Worm (Caenorhabditis elegans) whole organism, young adult: ENCODE measurements around the gene B0464.6.

Source experiments
- B0261.1 ChIP-seq: sonication (generic microtip); optimal IDR thresholded peaks from 2 replicates; lab custom pipeline; 2016; ENCODE audit warnings: mild to moderate bottlenecking, missing genetic modification characterization, moderate library complexity, missing compliant biosample characterization
- C06A6.2 ChIP-seq: fragments of 200-800 bp; sonication (Bioruptor generic); conservative IDR thresholded peaks from 2 replicates; pipeline ENCODE4 v1.3.6; 2022; ENCODE audit warnings: missing genetic modification characterization, missing compliant biosample characterization
- C17E4.6 ChIP-seq: fragments of 200-800 bp; sonication (Bioruptor generic); IDR thresholded peaks from 2 replicates; pipeline ENCODE4 v1.3.6; 2022; ENCODE audit warnings: missing genetic modification reagents, missing genetic modification characterization, missing compliant biosample characterization
- F23B12.7 ChIP-seq: sonication (generic microtip); optimal IDR thresholded peaks from 2 replicates; lab custom pipeline; 2017; ENCODE audit warnings: missing genetic modification characterization, mild to moderate bottlenecking, missing compliant biosample characterization, antibody characterized with exemption, moderate library complexity; ENCODE audit not compliant: insufficient read depth
- F33H1.4 ChIP-seq: fragments of 200-800 bp; sonication (Bioruptor generic); IDR thresholded peaks from 2 replicates; pipeline ENCODE4 v1.3.6; 2022; ENCODE audit warnings: missing genetic modification reagents, missing genetic modification characterization, missing compliant biosample characterization
- F39B2.1 ChIP-seq: fragments of 200-800 bp; sonication (Bioruptor generic); IDR thresholded peaks from 2 replicates; pipeline ENCODE4 v1.3.6; 2022; ENCODE audit warnings: missing genetic modification reagents, missing genetic modification characterization, missing compliant biosample characterization
- F49E8.2 ChIP-seq: sonication (generic microtip); optimal IDR thresholded peaks from 3 replicates; lab custom pipeline; 2017; ENCODE audit warnings: missing genetic modification characterization, mild to moderate bottlenecking, missing compliant biosample characterization, antibody characterized with exemption, moderate library complexity; ENCODE audit not compliant: insufficient read depth
- F57A8.1 ChIP-seq: fragments of 200-800 bp; sonication (Bioruptor generic); optimal IDR thresholded peaks from 2 replicates; lab custom pipeline; 2018; ENCODE audit warnings: mild to moderate bottlenecking, missing genetic modification characterization, moderate library complexity, missing compliant biosample characterization
- K12H6.12 ChIP-seq: fragments of 200-800 bp; sonication (Bioruptor generic); optimal IDR thresholded peaks from 2 replicates; lab custom pipeline; 2018; ENCODE audit warnings: mild to moderate bottlenecking, missing genetic modification characterization, missing compliant biosample characterization
- T26A5.8 ChIP-seq: sonication (generic microtip); optimal IDR thresholded peaks from 2 replicates; lab custom pipeline; 2016; ENCODE audit warnings: missing genetic modification characterization, missing compliant biosample characterization
- Y56A3A.18 ChIP-seq: fragments of 200-800 bp; sonication (Bioruptor generic); IDR thresholded peaks from 2 replicates; pipeline ENCODE4 v1.3.6; 2022; ENCODE audit warnings: missing genetic modification reagents, missing genetic modification characterization, missing compliant biosample characterization
- ZK185.1 ChIP-seq: sonication (generic microtip); optimal IDR thresholded peaks from 2 replicates; lab custom pipeline; 2016; ENCODE audit warnings: mild to moderate bottlenecking, missing genetic modification characterization, missing compliant biosample characterization; ENCODE audit not compliant: poor library complexity, severe bottlenecking
- aptf-3 ChIP-seq: fragments of 200-800 bp; sonication (Bioruptor generic); IDR thresholded peaks from 2 replicates; pipeline ENCODE4 v1.3.6; 2022; ENCODE audit warnings: missing genetic modification characterization, missing compliant biosample characterization
- atf-7 ChIP-seq: sonication (generic microtip); optimal IDR thresholded peaks from 2 replicates; lab custom pipeline; 2017; ENCODE audit warnings: mild to moderate bottlenecking, missing genetic modification characterization, missing compliant biosample characterization
- athp-1 ChIP-seq: sonication (generic microtip); optimal IDR thresholded peaks from 2 replicates; lab custom pipeline; 2017; ENCODE audit warnings: mild to moderate bottlenecking, missing genetic modification characterization, missing compliant biosample characterization
- bed-2 ChIP-seq: fragments of 200-800 bp; sonication (Bioruptor generic); IDR thresholded peaks from 2 replicates; pipeline ENCODE4 v1.3.6; 2022; ENCODE audit warnings: missing genetic modification reagents, missing genetic modification characterization, missing compliant biosample characterization
- ceh-40 ChIP-seq: fragments of 200-800 bp; sonication (Bioruptor generic); IDR thresholded peaks from 2 replicates; pipeline ENCODE4 v1.3.6; 2022; ENCODE audit warnings: missing genetic modification characterization, missing compliant biosample characterization
- ceh-58 ChIP-seq: fragments of 200-800 bp; sonication (Bioruptor generic); IDR thresholded peaks from 2 replicates; pipeline ENCODE4 v1.3.6; 2022; ENCODE audit warnings: missing genetic modification characterization, missing compliant biosample characterization
- ceh-79 ChIP-seq: sonication (generic microtip); optimal IDR thresholded peaks from 2 replicates; lab custom pipeline; 2017; ENCODE audit warnings: mild to moderate bottlenecking, missing genetic modification characterization, missing compliant biosample characterization
- chd-7 ChIP-seq: sonication (generic microtip); optimal IDR thresholded peaks from 2 replicates; lab custom pipeline; 2016; ENCODE audit warnings: mild to moderate bottlenecking, missing genetic modification characterization, moderate library complexity, missing compliant biosample characterization
- dox-1 ChIP-seq: fragments of 200-800 bp; sonication (Bioruptor generic); IDR thresholded peaks from 2 replicates; pipeline ENCODE4 v1.3.6; 2022; ENCODE audit warnings: missing genetic modification reagents, missing genetic modification characterization, missing compliant biosample characterization
- dpff-1 ChIP-seq: sonication (generic microtip); optimal IDR thresholded peaks from 2 replicates; lab custom pipeline; 2017; ENCODE audit warnings: mild to moderate bottlenecking, missing genetic modification characterization, missing compliant biosample characterization
- dpl-1 ChIP-seq: fragments of 150-350 bp; optimal IDR thresholded peaks from 2 replicates; lab custom pipeline; 2014; ENCODE audit warnings: missing biosample characterization, missing genetic modification reagents, missing genetic modification characterization
- egl-44 ChIP-seq: fragments of 200-800 bp; sonication (Bioruptor generic); IDR thresholded peaks from 2 replicates; pipeline ENCODE4 v1.3.6; 2022; ENCODE audit warnings: missing genetic modification reagents, missing genetic modification characterization, missing compliant biosample characterization
- fkh-3 ChIP-seq: sonication (generic microtip); optimal IDR thresholded peaks from 2 replicates; lab custom pipeline; 2016; ENCODE audit warnings: mild to moderate bottlenecking, missing genetic modification characterization, missing compliant biosample characterization
- gei-17 ChIP-seq: fragments of 200-800 bp; sonication (Bioruptor generic); optimal IDR thresholded peaks from 2 replicates; lab custom pipeline; 2018; ENCODE audit warnings: mild to moderate bottlenecking, missing genetic modification characterization, missing compliant biosample characterization
- hlh-12 ChIP-seq: sonication (generic microtip); optimal IDR thresholded peaks from 2 replicates; lab custom pipeline; 2016; ENCODE audit warnings: missing genetic modification characterization, missing compliant biosample characterization
- hmg-1.2 ChIP-seq: fragments of 200-800 bp; sonication (Bioruptor generic); IDR thresholded peaks from 2 replicates; pipeline ENCODE4 v1.3.6; 2022; ENCODE audit warnings: missing genetic modification reagents, missing genetic modification characterization, missing compliant biosample characterization
- hrde-1 ChIP-seq: sonication (generic microtip); optimal IDR thresholded peaks from 2 replicates; lab custom pipeline; 2016; ENCODE audit warnings: missing genetic modification characterization, mild to moderate bottlenecking, missing compliant biosample characterization, moderate library complexity, missing genotype, missing genetic modification reagents, borderline replicate concordance
- hsf-1 ChIP-seq: fragments of 200-800 bp; sonication (Bioruptor generic); IDR thresholded peaks from 2 replicates; pipeline ENCODE4 v1.3.6; 2022; ENCODE audit warnings: missing genetic modification reagents, missing genetic modification characterization, missing compliant biosample characterization
- lin-35 ChIP-seq, 3 experiments: fragments of 150-350 bp in 2 of 3; sonication (generic microtip) in 1 of 3; optimal IDR thresholded peaks; 2 replicates each; lab custom pipeline; 2014 to 2018; ENCODE audit warnings: missing biosample characterization in 3 of 3, missing genetic modification characterization in 3 of 3, missing genetic modification reagents in 3 of 3
- lin-54 ChIP-seq: fragments of 200-800 bp; sonication (Bioruptor generic); optimal IDR thresholded peaks from 2 replicates; lab custom pipeline; 2018; ENCODE audit warnings: mild to moderate bottlenecking, missing genetic modification characterization, missing compliant biosample characterization
- lir-1 ChIP-seq: fragments of 200-800 bp; sonication (Bioruptor generic); conservative IDR thresholded peaks from 2 replicates; pipeline ENCODE4 v1.3.6; 2022; ENCODE audit warnings: missing genetic modification reagents, missing genetic modification characterization, missing compliant biosample characterization
- lsl-1 ChIP-seq: fragments of 200-800 bp; sonication (Bioruptor generic); optimal IDR thresholded peaks from 2 replicates; lab custom pipeline; 2018; ENCODE audit warnings: mild to moderate bottlenecking, missing genetic modification characterization, moderate library complexity, missing compliant biosample characterization
- madf-8 ChIP-seq: fragments of 200-800 bp; sonication (Bioruptor generic); conservative IDR thresholded peaks from 2 replicates; pipeline ENCODE4 v1.3.6; 2022; ENCODE audit warnings: missing genetic modification reagents, missing genetic modification characterization, missing compliant biosample characterization
- mcd-1 ChIP-seq: fragments of 200-800 bp; sonication (Bioruptor generic); IDR thresholded peaks from 2 replicates; pipeline ENCODE4 v1.3.6; 2022; ENCODE audit warnings: missing genetic modification reagents, missing genetic modification characterization, missing compliant biosample characterization
- mel-28 ChIP-seq: sonication (generic microtip); optimal IDR thresholded peaks from 2 replicates; lab custom pipeline; 2016; ENCODE audit warnings: borderline replicate concordance, mild to moderate bottlenecking, missing genetic modification characterization, missing compliant biosample characterization
- mes-4 ChIP-seq: sonication (generic microtip); optimal IDR thresholded peaks from 2 replicates; lab custom pipeline; 2016; ENCODE audit warnings: missing genotype, missing genetic modification characterization, missing compliant biosample characterization
- mxl-1 ChIP-seq: sonication (generic microtip); optimal IDR thresholded peaks from 2 replicates; lab custom pipeline; 2016; ENCODE audit warnings: missing genetic modification characterization, missing compliant biosample characterization
- nhr-80 ChIP-seq: sonication (generic microtip); optimal IDR thresholded peaks from 2 replicates; lab custom pipeline; 2016; ENCODE audit warnings: missing genetic modification characterization, missing compliant biosample characterization
- nhr-90 ChIP-seq: sonication (generic microtip); optimal IDR thresholded peaks from 2 replicates; lab custom pipeline; 2016; ENCODE audit warnings: missing genotype, mild to moderate bottlenecking, missing genetic modification characterization, missing compliant biosample characterization
- rec-8 ChIP-seq, 2 experiments: sonication (generic microtip); optimal IDR thresholded peaks; 2 replicates each; lab custom pipeline; 2016; ENCODE audit warnings: mild to moderate bottlenecking in 2 of 2, missing genetic modification characterization in 2 of 2, missing genetic modification reagents in 2 of 2, missing genotype in 2 of 2, missing biosample characterization in 1 of 2, missing compliant biosample characterization in 1 of 2, moderate library complexity in 1 of 2
- snpc-4 ChIP-seq, 5 experiments: fragments of 150-350 bp in 1 of 5; sonication (generic microtip) in 4 of 5; optimal IDR thresholded peaks; 2 replicates each; lab custom pipeline; 2014 to 2018; ENCODE audit warnings: missing genetic modification characterization in 5 of 5, missing biosample characterization in 3 of 5, antibody characterized with exemption in 2 of 5, mild to moderate bottlenecking in 2 of 5, missing compliant biosample characterization in 2 of 5, missing genotype in 2 of 5, moderate library complexity in 2 of 5, missing genetic modification reagents in 1 of 5
- tbp1 ChIP-seq: fragments of 200-800 bp; sonication (Bioruptor generic); optimal IDR thresholded peaks from 2 replicates; lab custom pipeline; 2018; ENCODE audit warnings: mild to moderate bottlenecking, missing genetic modification characterization, missing compliant biosample characterization
- tlf-1 ChIP-seq: fragments of 200-800 bp; sonication (Bioruptor generic); optimal IDR thresholded peaks from 2 replicates; lab custom pipeline; 2018; ENCODE audit warnings: mild to moderate bottlenecking, missing genetic modification characterization, missing compliant biosample characterization
- xnd-1 ChIP-seq: sonication (generic microtip); optimal IDR thresholded peaks from 2 replicates; lab custom pipeline; 2016; ENCODE audit warnings: missing genotype, missing genetic modification reagents, missing genetic modification characterization, missing compliant biosample characterization
- ztf-3 ChIP-seq: fragments of 200-800 bp; sonication (Bioruptor generic); optimal IDR thresholded peaks from 2 replicates; lab custom pipeline; 2018; ENCODE audit warnings: mild to moderate bottlenecking, missing genetic modification characterization, missing compliant biosample characterization

The B0464.6 gene

ce11 chrIII:9467095-9467494, 1.3 kb upstream of the B0464.6 start, which contains the start of gene baf-1 (continued):
- TF ChIP-seq tlf-1 (GFP tag; lab: Kevin White, UChicago): peak; percentile 7
- TF ChIP-seq hsf-1 (GFP tag; lab: Robert Waterston, UW): peak; percentile 41; the same call in 1 of the 2 replicates
- no peak for TF ChIP-seq F33H1.4
- no peak for TF ChIP-seq Y56A3A.18 (GFP tag; lab: Robert Waterston, UW)

DNA sequence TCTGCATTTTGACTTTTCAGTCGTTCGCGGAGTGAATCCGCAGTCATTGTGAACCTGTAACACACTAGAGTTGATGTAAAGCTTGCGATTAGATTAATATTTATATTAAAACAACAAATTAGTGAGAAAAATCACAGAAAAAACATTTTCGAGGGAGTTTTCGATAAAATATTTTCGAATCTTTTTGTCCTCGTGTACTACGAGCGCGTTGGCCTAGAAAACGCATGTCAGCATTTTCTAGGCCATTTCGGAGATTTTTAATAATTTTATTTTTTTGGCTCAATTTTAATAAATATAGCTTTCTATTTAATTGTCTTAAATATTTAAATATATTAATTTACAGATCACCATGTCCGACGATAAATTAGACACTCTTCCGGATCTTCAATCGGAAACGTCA, 341 bp downstream of the B0464.6 start, which contains the start of gene B0464.9:
B0464.9 (plus strand) TSS at position 344 of the 400 bp plus-strand sequence.
- TF ChIP-seq atf-7 (tag; lab: Kevin White, UChicago) (no peak), xnd-1 (tag; lab: Kevin White, UChicago) (no peak), hmg-1.2 (GFP tag; lab: Robert Waterston, UW) (no peak), F39B2.1 (GFP tag; lab: Robert Waterston, UW) (no peak), C17E4.6 (no peak), mxl-1 (tag; lab: Kevin White, UChicago) (no peak), athp-1 (tag; lab: Kevin White, UChicago) (no peak), B0261.1 (no peak), ZK185.1 (tag; lab: Kevin White, UChicago) (peak; percentile 84), ceh-79 (tag; lab: Kevin White, UChicago) (no peak), F33H1.4 (no peak; the same call in 1 of the 2 replicates), hlh-12 (no peak), F23B12.7 (tag; lab: Kevin White, UChicago) (no peak), aptf-3 (GFP tag; lab: Robert Waterston, UW) (no peak), C06A6.2 (GFP tag; lab: Robert Waterston, UW) (no peak), dox-1 (0 out of 2 replicates have a peak, but pooled peaks have one; percentile 9), lin-54 (peak; percentile 46), lir-1 (no peak), ceh-58 (GFP tag; lab: Robert Waterston, UW) (no peak), fkh-3 (tag; lab: Kevin White, UChicago) (no peak), F49E8.2 (tag; lab: Kevin White, UChicago) (no peak), ztf-3 (GFP tag; lab: Kevin White, UChicago) (no peak), rec-8 (tag; optimal IDR thresholded peaks at IDR 0.05; lab: Kevin White, UChicago) (peak in 1 of 2 experiments; percentile 29), nhr-90 (tag; lab: Kevin White, UChicago) (no peak), dpff-1 (tag; lab: Kevin White, UChicago) (no peak), chd-7 (tag; lab: Kevin White, UChicago) (no peak), snpc-4 (GFP tag; optimal IDR thresholded peaks at IDR 0.05; lab: Kevin White, UChicago) (no peak), snpc-4 (tag; optimal IDR thresholded peaks at IDR 0.05; lab: Kevin White, UChicago) (peak in 1 of 4 experiments; percentile 36), F57A8.1 (GFP tag; lab: Kevin White, UChicago) (no peak), tbp1 (GFP tag; lab: Kevin White, UChicago) (no peak), egl-44 (no peak), bed-2 (no peak), dpl-1 (no peak), gei-17 (no peak), madf-8 (no peak), lsl-1 (GFP tag; lab: Kevin White, UChicago) (peak; percentile 24), lin-35 (GFP tag; optimal IDR thresholded peaks at IDR 0.05; lab: Kevin White, UChicago) (peak in 1 of 3 experiments; percentile 45), hrde-1 (tag; lab: Kevin White, UChicago) (peak; percentile 9), mes-4 (no peak), T26A5.8 (tag; lab: Kevin White, UChicago) (no peak), mcd-1 (GFP tag; lab: Robert Waterston, UW) (peak; percentile 75), K12H6.12 (tag; lab: Kevin White, UChicago) (peak; percentile 8), mel-28 (tag; lab: Kevin White, UChicago) (no peak), nhr-80 (tag; lab: Kevin White, UChicago) (no peak), ceh-40 (no peak)
